Worm (Caenorhabditis elegans): ENCODE measurements around the gene cyn-11.

ce11 chrII:8668871-8669270 is 47.2 kb downstream of the cyn-11 start:
- TF ChIP-seq ztf-11 (tag; optimal IDR thresholded peaks at IDR 0.05) (no peak), elt-3 (tag; optimal IDR thresholded peaks at IDR 0.05) (no peak), lsy-2 (tag; optimal IDR thresholded peaks at IDR 0.05) (no peak), nhr-237 (tag; optimal IDR thresholded peaks at IDR 0.05) (no peak), bed-3 (GFP tag; optimal IDR thresholded peaks at IDR 0.05) (no peak), lin-32 (GFP tag; optimal IDR thresholded peaks at IDR 0.05) (no peak), unc-39 (tag; optimal IDR thresholded peaks at IDR 0.05) (no peak), nhr-12 (tag; optimal IDR thresholded peaks at IDR 0.05) (no peak), sem-2 (GFP tag; optimal IDR thresholded peaks at IDR 0.05) (no peak), pha-4 (tag; optimal IDR thresholded peaks at IDR 0.05) (no peak), nhr-76 (tag; optimal IDR thresholded peaks at IDR 0.05) (no peak), tbx-8 (GFP tag; optimal IDR thresholded peaks at IDR 0.05) (no peak)
